Worm (Caenorhabditis elegans) whole organism, L4 larva: ENCODE data around the gene ZK617.26.

ENCODE experiments used
- F10B5.3 ChIP-seq: sonication (generic microtip); optimal IDR thresholded peaks from 2 replicates; lab custom pipeline; 2016; ENCODE audit warnings: mild to moderate bottlenecking, missing genetic modification characterization, missing compliant biosample characterization
- T20F7.1 ChIP-seq: fragments of 200-800 bp; sonication (Bioruptor generic); optimal IDR thresholded peaks from 2 replicates; lab custom pipeline; 2018; ENCODE audit warnings: mild to moderate bottlenecking, missing genetic modification characterization, missing compliant biosample characterization
- Y105C5A.15 ChIP-seq: fragments of 200-800 bp; sonication (Bioruptor generic); IDR thresholded peaks from 2 replicates; pipeline ENCODE4 v1.3.6; 2022; ENCODE audit warnings: missing genetic modification characterization, missing compliant biosample characterization
- ZK546.5 ChIP-seq, 2 experiments: sonication (generic microtip); optimal IDR thresholded peaks; 2 replicates each; lab custom pipeline; 2017; ENCODE audit warnings: missing biosample characterization in 2 of 2, missing genetic modification characterization in 2 of 2
- aha-1 ChIP-seq: fragments of 150-350 bp; peaks from one replicate; lab custom pipeline; 2014; ENCODE audit warnings: missing biosample characterization, missing genetic modification characterization
- ama-1 ChIP-seq: fragments of 150-350 bp; optimal IDR thresholded peaks from 2 replicates; lab custom pipeline; 2014; ENCODE audit warnings: inconsistent platforms, mixed read lengths
- ceh-20 ChIP-seq: fragments of 200-800 bp; sonication (Bioruptor generic); IDR thresholded peaks from 2 replicates; pipeline ENCODE4 v1.3.6; 2022; ENCODE audit warnings: missing genetic modification reagents, missing genetic modification characterization, missing compliant biosample characterization
- ctbp-1 ChIP-seq: fragments of 200-800 bp; sonication (Bioruptor generic); IDR thresholded peaks from 2 replicates; pipeline ENCODE4 v1.3.6; 2022; ENCODE audit warnings: missing genetic modification reagents, missing genetic modification characterization, missing compliant biosample characterization
- daf-8 ChIP-seq: fragments of 200-800 bp; sonication (Bioruptor generic); IDR thresholded peaks from 2 replicates; pipeline ENCODE4 v1.3.6; 2022; ENCODE audit warnings: missing genetic modification characterization, missing compliant biosample characterization
- dmd-6 ChIP-seq: fragments of 200-800 bp; sonication (Bioruptor generic); IDR thresholded peaks from 2 replicates; pipeline ENCODE4 v1.3.6; 2022; ENCODE audit warnings: missing genetic modification reagents, missing genetic modification characterization, missing compliant biosample characterization
- dmd-9 ChIP-seq: fragments of 200-800 bp; sonication (Bioruptor generic); IDR thresholded peaks from 2 replicates; pipeline ENCODE4 v1.3.6; 2022; ENCODE audit warnings: missing genetic modification reagents, missing genetic modification characterization, missing compliant biosample characterization
- dpl-1 ChIP-seq: fragments of 150-350 bp; optimal IDR thresholded peaks from 2 replicates; lab custom pipeline; 2014; ENCODE audit warnings: missing biosample characterization, missing genetic modification reagents, missing genetic modification characterization
- duxl-1 ChIP-seq: sonication (generic microtip); optimal IDR thresholded peaks from 2 replicates; lab custom pipeline; 2016; ENCODE audit warnings: mild to moderate bottlenecking, missing genetic modification characterization, moderate library complexity, missing compliant biosample characterization; ENCODE audit not compliant: poor library complexity
- egl-43 ChIP-seq: fragments of 200-800 bp; sonication (Bioruptor generic); IDR thresholded peaks from 2 replicates; pipeline ENCODE4 v1.3.6; 2022; ENCODE audit warnings: missing genetic modification reagents, missing genetic modification characterization, missing compliant biosample characterization
- fos-1 ChIP-seq: fragments of 150-350 bp; optimal IDR thresholded peaks from 2 replicates; lab custom pipeline; 2014; ENCODE audit warnings: missing biosample characterization, missing genetic modification characterization
- gei-8 ChIP-seq: fragments of 200-800 bp; sonication (Bioruptor generic); optimal IDR thresholded peaks from 2 replicates; lab custom pipeline; 2018; ENCODE audit warnings: mild to moderate bottlenecking, missing genetic modification characterization, missing compliant biosample characterization
- hif-1 ChIP-seq, 2 experiments: sonication (generic microtip); optimal IDR thresholded peaks; 2 replicates each; lab custom pipeline; 2016 to 2017; ENCODE audit warnings: missing compliant biosample characterization in 2 of 2, missing genetic modification characterization in 2 of 2, missing genetic modification reagents in 2 of 2, missing genotype in 2 of 2, mild to moderate bottlenecking in 1 of 2
- hmg-1.1 ChIP-seq: fragments of 200-800 bp; sonication (Bioruptor generic); IDR thresholded peaks from 2 replicates; pipeline ENCODE4 v1.3.6; 2022; ENCODE audit warnings: missing genetic modification reagents, missing genetic modification characterization, missing compliant biosample characterization
- lin-29 ChIP-seq: fragments of 200-800 bp; sonication (Bioruptor generic); IDR thresholded peaks from 2 replicates; pipeline ENCODE4 v1.3.6; 2022; ENCODE audit warnings: missing genetic modification reagents, missing genetic modification characterization, missing compliant biosample characterization
- lin-38 ChIP-seq: fragments of 200-800 bp; sonication (Bioruptor generic); IDR thresholded peaks from 2 replicates; pipeline ENCODE4 v1.3.6; 2022; ENCODE audit warnings: missing genetic modification reagents, missing genetic modification characterization, missing compliant biosample characterization
- lir-3 ChIP-seq: sonication (generic microtip); optimal IDR thresholded peaks from 2 replicates; lab custom pipeline; 2016; ENCODE audit warnings: mild to moderate bottlenecking, missing genetic modification characterization, missing compliant biosample characterization
- madf-5 ChIP-seq, 2 experiments: fragments of 200-800 bp; sonication (Bioruptor generic); IDR thresholded peaks; 2 replicates each; pipeline ENCODE4 v1.3.6; 2022; ENCODE audit warnings: missing compliant biosample characterization in 2 of 2, missing genetic modification characterization in 2 of 2
- madf-9 ChIP-seq: fragments of 200-800 bp; sonication (Bioruptor generic); conservative IDR thresholded peaks from 2 replicates; pipeline ENCODE4 v1.3.6; 2022; ENCODE audit warnings: missing genetic modification reagents, missing genetic modification characterization, missing compliant biosample characterization
- mdl-1 ChIP-seq, 2 experiments: fragments of 150-350 bp in 1 of 2; sonication (generic microtip) in 1 of 2; optimal IDR thresholded peaks; 2 replicates each; lab custom pipeline; 2014 to 2017; ENCODE audit warnings: missing biosample characterization in 2 of 2, missing genetic modification characterization in 2 of 2
- mdt-29 ChIP-seq: fragments of 200-800 bp; sonication (Bioruptor generic); IDR thresholded peaks from 2 replicates; pipeline ENCODE4 v1.3.6; 2022; ENCODE audit warnings: missing genetic modification reagents, missing genetic modification characterization, missing compliant biosample characterization
- mep-1 ChIP-seq: fragments of 150-350 bp; sonication (generic microtip); optimal IDR thresholded peaks from 3 replicates; lab custom pipeline; 2014; ENCODE audit warnings: missing biosample characterization, missing genetic modification characterization
- nhr-10 ChIP-seq: fragments of 150-350 bp; optimal IDR thresholded peaks from 2 replicates; lab custom pipeline; 2014; ENCODE audit warnings: missing biosample characterization, missing genetic modification characterization
- nhr-28 ChIP-seq: fragments of 150-350 bp; optimal IDR thresholded peaks from 2 replicates; lab custom pipeline; 2014; ENCODE audit warnings: missing biosample characterization, missing genetic modification characterization
- nhr-41 ChIP-seq: fragments of 200-800 bp; sonication (Bioruptor generic); IDR thresholded peaks from 2 replicates; pipeline ENCODE4 v1.3.6; 2022; ENCODE audit warnings: missing genetic modification reagents, missing genetic modification characterization, missing compliant biosample characterization
- nhr-42 ChIP-seq: fragments of 200-800 bp; sonication (Bioruptor generic); IDR thresholded peaks from 2 replicates; pipeline ENCODE4 v1.3.6; 2022; ENCODE audit warnings: missing genetic modification characterization, missing compliant biosample characterization
- nhr-48 ChIP-seq: sonication (generic microtip); optimal IDR thresholded peaks from 2 replicates; lab custom pipeline; 2016; ENCODE audit warnings: mild to moderate bottlenecking, missing genetic modification characterization, missing compliant biosample characterization
- nhr-6 ChIP-seq: fragments of 150-350 bp; optimal IDR thresholded peaks from 2 replicates; lab custom pipeline; 2014; ENCODE audit warnings: missing biosample characterization, missing genetic modification characterization
- pha-4 ChIP-seq, 2 experiments: fragments of 150-350 bp in 1 of 2; fragments of 200-800 bp in 1 of 2; sonication (Bioruptor generic) in 1 of 2; IDR thresholded peaks in 1 of 2; optimal IDR thresholded peaks in 1 of 2; 2 replicates each; pipeline versions ENCODE4 v1.3.6 to Lab custom; 2014 to 2022; ENCODE audit warnings: missing genetic modification characterization in 2 of 2, missing genetic modification reagents in 2 of 2, missing biosample characterization in 1 of 2, missing compliant biosample characterization in 1 of 2
- sdz-12 ChIP-seq: fragments of 200-800 bp; sonication (Bioruptor generic); optimal IDR thresholded peaks from 2 replicates; lab custom pipeline; 2018; ENCODE audit warnings: mild to moderate bottlenecking, missing genetic modification characterization, missing compliant biosample characterization
- set-16 ChIP-seq: fragments of 200-800 bp; sonication (Bioruptor generic); IDR thresholded peaks from 2 replicates; pipeline ENCODE4 v1.3.6; 2022; ENCODE audit warnings: missing genetic modification reagents, missing genetic modification characterization, missing compliant biosample characterization
- skn-1 ChIP-seq: fragments of 150-350 bp; optimal IDR thresholded peaks from 2 replicates; lab custom pipeline; 2014; ENCODE audit warnings: missing biosample characterization, missing genetic modification characterization
- tra-1 ChIP-seq: fragments of 200-800 bp; sonication (Bioruptor generic); IDR thresholded peaks from 2 replicates; pipeline ENCODE4 v1.3.6; 2022; ENCODE audit warnings: missing genetic modification reagents, missing genetic modification characterization, missing compliant biosample characterization
- vab-7 ChIP-seq: fragments of 200-800 bp; sonication (Bioruptor generic); IDR thresholded peaks from 2 replicates; pipeline ENCODE4 v1.3.6; 2022; ENCODE audit warnings: missing genetic modification reagents, missing genetic modification characterization, missing compliant biosample characterization
- zip-2 ChIP-seq: fragments of 150-350 bp; optimal IDR thresholded peaks from 2 replicates; lab custom pipeline; 2014; ENCODE audit warnings: missing biosample characterization, missing genetic modification characterization
- ztf-11 ChIP-seq: fragments of 150-350 bp; optimal IDR thresholded peaks from 2 replicates; lab custom pipeline; 2014; ENCODE audit warnings: missing biosample characterization, missing genetic modification characterization
- ztf-7 ChIP-seq: fragments of 150-350 bp; optimal IDR thresholded peaks from 2 replicates; lab custom pipeline; 2014; ENCODE audit warnings: missing biosample characterization, missing genetic modification characterization

Gene ZK617.26

ce11 chrIV:12032383-12032782 lies 21.6 kb upstream of the ZK617.26 start (continued):
- peak; percentile 81 for TF ChIP-seq T20F7.1 (GFP tag; lab: Kevin White, UChicago)
- TF ChIP-seq aha-1 (tag; lab: Kevin White, UChicago): peak; percentile 95
- TF ChIP-seq hmg-1.1 (GFP tag; lab: Robert Waterston, UW): peak; percentile 93
- TF ChIP-seq set-16 (GFP tag; lab: Robert Waterston, UW): peak; percentile 62
- TF ChIP-seq sdz-12 (GFP tag; lab: Kevin White, UChicago): peak; percentile 49
- TF ChIP-seq mdl-1 (tag; optimal IDR thresholded peaks at IDR 0.05; lab: Kevin White, UChicago): peak in 1 of 2 experiments; percentile 70
- peak; percentile 56 for TF ChIP-seq dpl-1 (GFP tag; lab: Kevin White, UChicago)
- TF ChIP-seq ztf-11 (tag; lab: Kevin White, UChicago): no peak
- TF ChIP-seq ztf-7 (tag; lab: Kevin White, UChicago): peak; percentile 90
- TF ChIP-seq lin-29 (GFP tag; lab: Robert Waterston, UW): no peak
- peak; percentile 66; the same call in 1 of the 2 replicates for TF ChIP-seq nhr-42 (GFP tag; lab: Robert Waterston, UW)
- no peak for TF ChIP-seq madf-5 (GFP tag; IDR thresholded peaks at IDR 0.05; lab: Robert Waterston, UW)
- peak; percentile 94 for TF ChIP-seq nhr-48
- TF ChIP-seq nhr-6 (tag; lab: Kevin White, UChicago): peak; percentile 66
- TF ChIP-seq ctbp-1 (GFP tag; lab: Robert Waterston, UW): peak; percentile 26; the same call in 1 of the 2 replicates
- TF ChIP-seq egl-43 (GFP tag; lab: Robert Waterston, UW): peak; percentile 71
- TF ChIP-seq duxl-1 (tag; lab: Kevin White, UChicago): peak; percentile 29
- peak; percentile 83 for TF ChIP-seq gei-8 (GFP tag; lab: Kevin White, UChicago)
- peak; percentile 37 for TF ChIP-seq ama-1 (lab: Kevin White, UChicago)
- peak; percentile 56 for TF ChIP-seq skn-1 (tag; lab: Kevin White, UChicago)
- peak; percentile 73 for TF ChIP-seq ceh-20 (GFP tag; lab: Robert Waterston, UW)
- TF ChIP-seq dmd-9 (GFP tag; lab: Robert Waterston, UW): 0 out of 2 replicates have a peak, but pooled peaks have one; percentile 46
- peak; percentile 20; the same call in 1 of the 2 replicates for TF ChIP-seq nhr-41 (GFP tag; lab: Robert Waterston, UW)
- peak; percentile 89 for TF ChIP-seq nhr-28
- no peak; the same call in 1 of the 2 replicates for TF ChIP-seq vab-7
- TF ChIP-seq F10B5.3 (tag; lab: Kevin White, UChicago): peak; percentile 42
- TF ChIP-seq nhr-10 (tag; lab: Kevin White, UChicago): peak; percentile 93
- no peak for TF ChIP-seq lir-3
- TF ChIP-seq zip-2: peak; percentile 65
- peak; percentile 84; the same call in 1 of the 2 replicates for TF ChIP-seq tra-1 (GFP tag; lab: Robert Waterston, UW)
- no peak for TF ChIP-seq Y105C5A.15 (GFP tag; lab: Robert Waterston, UW)
- peak; percentile 94 for TF ChIP-seq mep-1
- no peak for TF ChIP-seq daf-8 (GFP tag; lab: Robert Waterston, UW)
- peak; percentile 99 for TF ChIP-seq dmd-6 (GFP tag; lab: Robert Waterston, UW)
- peak in 1 of 2 experiments; percentile 79 for TF ChIP-seq hif-1 (tag; optimal IDR thresholded peaks at IDR 0.05; lab: Kevin White, UChicago)
- TF ChIP-seq madf-9 (GFP tag; lab: Robert Waterston, UW): no peak
- TF ChIP-seq lin-38 (GFP tag; lab: Robert Waterston, UW): peak; percentile 73
- TF ChIP-seq mdt-29: peak; percentile 88
- TF ChIP-seq fos-1 (tag; lab: Kevin White, UChicago): peak; percentile 49
- TF ChIP-seq ZK546.5 (tag; optimal IDR thresholded peaks at IDR 0.05; lab: Kevin White, UChicago): peak in 1 of 2 experiments; percentile 48
- peak; percentile 57; the same call in 1 of the 2 replicates for TF ChIP-seq pha-4 (GFP tag; IDR thresholded peaks at IDR 0.05; lab: Robert Waterston, UW)
- no peak for TF ChIP-seq pha-4 (tag; optimal IDR thresholded peaks at IDR 0.05; lab: Kevin White, UChicago)
